Worm (Caenorhabditis elegans): ENCODE data around the gene K04A8.20.

The K04A8.20 gene

DNA sequence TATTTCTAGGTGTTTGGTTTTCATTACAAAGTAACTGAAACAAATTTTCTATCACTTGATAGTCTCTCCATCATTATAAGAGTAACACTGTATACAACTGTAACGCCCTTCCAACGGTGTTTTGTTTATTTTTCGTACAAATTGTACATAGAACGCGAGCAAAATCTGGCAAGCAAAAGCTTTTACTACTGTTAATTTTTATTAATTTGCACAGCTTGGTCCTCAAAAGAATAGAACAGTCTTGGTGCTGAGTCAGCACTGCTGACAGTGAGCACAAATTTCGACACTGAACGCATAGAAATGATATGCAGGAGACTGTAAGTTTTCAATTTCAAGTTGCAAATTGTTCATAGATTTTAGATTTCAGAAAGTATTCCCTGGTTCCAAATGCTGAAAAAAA, 41.0 kb downstream of the K04A8.20 start, which contains the start of gene ZK1055.2:
Gene ZK1055.2 (plus strand): TSS at position 301 of the 400 bp plus-strand sequence.
- TF ChIP-seq sem-4 (tag; optimal IDR thresholded peaks at IDR 0.05) (no peak), ztf-11 (tag; optimal IDR thresholded peaks at IDR 0.05) (no peak), ZK546.5 (tag; optimal IDR thresholded peaks at IDR 0.05) (no peak), egl-27 (tag; optimal IDR thresholded peaks at IDR 0.05) (no peak), blmp-1 (tag; optimal IDR thresholded peaks at IDR 0.05; ENCODE audit: insufficient read depth) (no peak), crh-2 (tag; optimal IDR thresholded peaks at IDR 0.05) (no peak), mdl-1 (tag; optimal IDR thresholded peaks at IDR 0.05) (no peak), mab-5 (tag; optimal IDR thresholded peaks at IDR 0.05) (no peak), sma-9 (GFP tag; optimal IDR thresholded peaks at IDR 0.05) (no peak), sma-9 (tag; optimal IDR thresholded peaks at IDR 0.05) (no peak), C34F6.9 (tag; optimal IDR thresholded peaks at IDR 0.05) (no peak), ztf-1 (GFP tag; conservative IDR thresholded peaks at IDR 0.05) (no peak), ceh-82 (tag; optimal IDR thresholded peaks at IDR 0.05) (no peak)

DNA sequence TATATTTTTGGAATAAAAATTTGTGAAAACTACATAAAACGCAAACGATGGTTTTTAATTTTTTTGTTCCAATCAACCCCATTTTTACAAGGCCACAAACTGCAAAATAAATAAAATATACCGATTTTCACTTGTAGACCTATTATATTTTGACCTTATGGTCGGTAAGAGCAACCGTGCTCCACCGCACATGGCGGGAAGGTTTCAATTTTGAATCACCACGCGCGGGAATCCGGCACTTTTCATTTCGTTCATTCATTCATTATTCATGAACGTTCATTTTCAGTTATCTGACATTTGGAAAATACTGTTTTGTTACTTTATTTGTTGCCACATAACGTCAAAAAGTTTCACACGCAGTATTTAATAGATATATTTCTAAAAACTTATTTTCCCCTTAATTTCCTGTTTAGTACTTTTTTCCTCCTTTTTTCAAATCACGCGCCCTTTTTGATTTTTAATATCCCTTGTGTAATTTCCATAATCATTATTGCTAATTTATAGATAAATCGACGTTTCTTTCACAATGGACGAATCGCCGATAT, 44.5 kb downstream of the K04A8.20 start, which contains the start of gene hcp-1:
Gene hcp-1 (plus strand): TSS at position 495 of the 545 bp plus-strand sequence.
- TF ChIP-seq ztf-1 (GFP tag; conservative IDR thresholded peaks at IDR 0.05) (no peak), mbf-1 (tag; optimal IDR thresholded peaks at IDR 0.05) (no peak), ztf-4 (tag; optimal IDR thresholded peaks at IDR 0.05) (no peak), sma-9 (GFP tag; optimal IDR thresholded peaks at IDR 0.05) (no peak), sma-9 (tag; optimal IDR thresholded peaks at IDR 0.05) (no peak), sma-3 (GFP tag; optimal IDR thresholded peaks at IDR 0.05) (no peak), unc-55 (GFP tag; optimal IDR thresholded peaks at IDR 0.05) (peak; percentile 46), gmeb-1 (tag; optimal IDR thresholded peaks at IDR 0.05) (peak; percentile 84), fos-1 (tag; optimal IDR thresholded peaks at IDR 0.05) (peak; percentile 10), nhr-237 (tag; optimal IDR thresholded peaks at IDR 0.05) (no peak)
